Worm (Caenorhabditis elegans) whole organism, L1 larva: Measurements from ENCODE around the gene ZC190.4.

ENCODE experiments used
- C16A3.4 ChIP-seq: fragments of 150-350 bp; optimal IDR thresholded peaks from 2 replicates; lab custom pipeline; 2014; ENCODE audit warnings: missing biosample characterization, missing genetic modification characterization
- alr-1 ChIP-seq: fragments of 200-800 bp; sonication (Bioruptor generic); optimal IDR thresholded peaks from 2 replicates; lab custom pipeline; 2018; ENCODE audit warnings: borderline replicate concordance, mild to moderate bottlenecking, missing genetic modification characterization, missing compliant biosample characterization
- ama-1 ChIP-seq: fragments of 150-350 bp; optimal IDR thresholded peaks from 2 replicates; lab custom pipeline; 2014
- ceh-63 ChIP-seq: fragments of 200-800 bp; sonication (Bioruptor generic); optimal IDR thresholded peaks from 2 replicates; lab custom pipeline; 2018; ENCODE audit warnings: mild to moderate bottlenecking, missing genetic modification characterization, missing compliant biosample characterization
- ceh-82 ChIP-seq, 3 experiments: fragments of 150-350 bp in 1 of 3; sonication (generic microtip) in 2 of 3; optimal IDR thresholded peaks; 2 replicates each; lab custom pipeline; 2014 to 2017; ENCODE audit warnings: missing biosample characterization in 3 of 3, missing genetic modification characterization in 3 of 3
- ceh-90 ChIP-seq: sonication (generic microtip); optimal IDR thresholded peaks from 2 replicates; lab custom pipeline; 2016; ENCODE audit warnings: missing genetic modification characterization, missing compliant biosample characterization
- ces-1 ChIP-seq: fragments of 150-350 bp; optimal IDR thresholded peaks from 2 replicates; lab custom pipeline; 2014; ENCODE audit warnings: missing biosample characterization, missing genetic modification reagents, missing genetic modification characterization
- dsc-1 ChIP-seq: sonication (generic microtip); optimal IDR thresholded peaks from 2 replicates; lab custom pipeline; 2016; ENCODE audit warnings: mild to moderate bottlenecking, missing genetic modification characterization, missing compliant biosample characterization
- efl-1 ChIP-seq, 4 experiments: fragments of 150-350 bp; optimal IDR thresholded peaks in 3 of 4; peaks in 1 of 4; 1 replicate in 1 of 4; 2 replicates in 3 of 4; lab custom pipeline; 2014; ENCODE audit warnings: missing biosample characterization in 2 of 4, missing genetic modification characterization in 2 of 4, missing genetic modification reagents in 2 of 4
- egl-27 ChIP-seq, 2 experiments: fragments of 150-350 bp in 1 of 2; sonication (generic microtip); optimal IDR thresholded peaks; 3 replicates each; lab custom pipeline; 2017 to 2018; ENCODE audit warnings: missing biosample characterization in 2 of 2, missing genetic modification characterization in 2 of 2, missing genetic modification reagents in 2 of 2
- elt-2 ChIP-seq: sonication (generic microtip); optimal IDR thresholded peaks from 2 replicates; lab custom pipeline; 2016; ENCODE audit warnings: missing genetic modification characterization, mild to moderate bottlenecking, inconsistent platforms, missing compliant biosample characterization, missing genetic modification reagents
- grh-1 ChIP-seq: fragments of 200-800 bp; sonication (Bioruptor generic); IDR thresholded peaks from 2 replicates; pipeline ENCODE4 v1.3.6; 2022; ENCODE audit warnings: missing genetic modification reagents, missing genetic modification characterization, missing compliant biosample characterization
- hlh-17 ChIP-seq: fragments of 200-800 bp; sonication (Bioruptor generic); optimal IDR thresholded peaks from 2 replicates; lab custom pipeline; 2018; ENCODE audit warnings: missing genetic modification characterization, mild to moderate bottlenecking, missing compliant biosample characterization, moderate library complexity, borderline replicate concordance
- irx-1 ChIP-seq: sonication (generic microtip); optimal IDR thresholded peaks from 2 replicates; lab custom pipeline; 2016; ENCODE audit warnings: missing genetic modification characterization, missing compliant biosample characterization
- jun-1 ChIP-seq: fragments of 150-350 bp; optimal IDR thresholded peaks from 2 replicates; lab custom pipeline; 2014; ENCODE audit warnings: missing biosample characterization, missing genetic modification reagents, missing genetic modification characterization
- lin-14 ChIP-seq: fragments of 200-800 bp; sonication (Bioruptor generic); optimal IDR thresholded peaks from 2 replicates; lab custom pipeline; 2018; ENCODE audit warnings: mild to moderate bottlenecking, missing genetic modification characterization, moderate library complexity, missing compliant biosample characterization
- lin-15B ChIP-seq: fragments of 150-350 bp; sonication (generic microtip); optimal IDR thresholded peaks from 3 replicates; lab custom pipeline; 2014; ENCODE audit warnings: missing biosample characterization, missing genetic modification characterization
- lin-35 ChIP-seq, 2 experiments: fragments of 150-350 bp; optimal IDR thresholded peaks; 2 replicates each; lab custom pipeline; 2014; ENCODE audit warnings: missing biosample characterization in 2 of 2, missing genetic modification characterization in 2 of 2, missing genetic modification reagents in 2 of 2
- lsy-2 ChIP-seq, 2 experiments: fragments of 150-350 bp; optimal IDR thresholded peaks; 2 replicates each; lab custom pipeline; 2014; ENCODE audit warnings: missing biosample characterization in 2 of 2, missing genetic modification characterization in 2 of 2
- nhr-11 ChIP-seq: fragments of 150-350 bp; optimal IDR thresholded peaks from 2 replicates; lab custom pipeline; 2014; ENCODE audit warnings: missing biosample characterization, missing genetic modification characterization
- nhr-12 ChIP-seq: sonication (generic microtip); optimal IDR thresholded peaks from 2 replicates; lab custom pipeline; 2017; ENCODE audit warnings: missing biosample characterization, missing genetic modification characterization
- nhr-20 ChIP-seq: sonication (generic microtip); optimal IDR thresholded peaks from 2 replicates; lab custom pipeline; 2016; ENCODE audit warnings: mild to moderate bottlenecking, missing genetic modification characterization, missing compliant biosample characterization
- nhr-76 ChIP-seq: sonication (generic microtip); optimal IDR thresholded peaks from 2 replicates; lab custom pipeline; 2017; ENCODE audit warnings: missing biosample characterization, missing genetic modification characterization
- nhr-84 ChIP-seq: sonication (generic microtip); optimal IDR thresholded peaks from 2 replicates; lab custom pipeline; 2017; ENCODE audit warnings: missing biosample characterization, missing genetic modification characterization
- pax-3 ChIP-seq: fragments of 200-800 bp; sonication (Bioruptor generic); optimal IDR thresholded peaks from 2 replicates; lab custom pipeline; 2018; ENCODE audit warnings: mild to moderate bottlenecking, missing genetic modification characterization, moderate library complexity, missing compliant biosample characterization
- pqm-1 ChIP-seq: sonication (generic microtip); optimal IDR thresholded peaks from 3 replicates; lab custom pipeline; 2017; ENCODE audit warnings: missing biosample characterization, missing genetic modification characterization
- skn-1 ChIP-seq: fragments of 150-350 bp; optimal IDR thresholded peaks from 2 replicates; lab custom pipeline; 2014; ENCODE audit warnings: missing biosample characterization, missing genetic modification characterization
- snu-23 ChIP-seq: sonication (generic microtip); optimal IDR thresholded peaks from 2 replicates; lab custom pipeline; 2016; ENCODE audit warnings: missing genetic modification characterization, missing compliant biosample characterization
- sox-4 ChIP-seq: sonication (generic microtip); optimal IDR thresholded peaks from 2 replicates; lab custom pipeline; 2016; ENCODE audit warnings: missing genetic modification characterization, missing compliant biosample characterization
- sup-37 ChIP-seq: fragments of 200-800 bp; sonication (Bioruptor generic); optimal IDR thresholded peaks from 2 replicates; lab custom pipeline; 2018; ENCODE audit warnings: mild to moderate bottlenecking, missing genetic modification characterization, missing compliant biosample characterization
- tlp-1 ChIP-seq: fragments of 150-350 bp; optimal IDR thresholded peaks from 2 replicates; lab custom pipeline; 2014; ENCODE audit warnings: missing biosample characterization, missing genetic modification characterization
- unc-86 ChIP-seq: sonication (generic microtip); optimal IDR thresholded peaks from 2 replicates; lab custom pipeline; 2016; ENCODE audit warnings: missing genetic modification characterization, missing compliant biosample characterization
- ztf-4 ChIP-seq: fragments of 150-350 bp; optimal IDR thresholded peaks from 2 replicates; lab custom pipeline; 2014; ENCODE audit warnings: missing biosample characterization, missing genetic modification characterization

ZC190.4 gene

DNA sequence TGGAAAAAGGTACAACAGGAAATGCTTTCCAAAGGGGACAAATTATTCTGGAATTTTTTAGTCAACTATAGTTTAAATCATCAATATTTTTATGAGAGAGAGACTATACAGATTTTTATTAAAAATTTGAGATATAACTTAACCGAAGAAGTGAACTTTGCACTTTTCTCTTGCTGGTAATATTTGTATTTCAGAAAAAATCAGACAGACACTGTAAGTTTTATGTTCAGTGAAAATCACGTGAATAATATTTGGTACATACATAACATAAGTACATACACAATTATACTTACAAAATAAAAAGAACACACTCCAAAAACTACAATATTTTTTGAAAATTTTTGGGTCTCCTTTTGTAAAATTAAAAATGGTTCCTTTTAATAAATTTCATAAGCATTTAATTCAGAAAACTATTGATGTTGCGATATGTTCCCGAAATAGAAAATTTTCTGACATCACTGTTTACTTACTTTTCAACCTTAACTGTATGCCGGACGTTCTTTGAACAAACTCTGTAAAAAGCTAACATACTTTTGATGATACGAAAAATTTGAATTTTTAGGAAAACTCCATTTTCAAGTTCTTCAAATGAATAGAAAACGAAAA, 28.1 kb upstream of the ZC190.4 start, which contains the start of the genes F28A12.10 and acd-4:
Gene F28A12.10, minus strand, starts transcription at position 101 of the 606 bp plus-strand sequence.
Gene acd-4, plus strand, starts transcription at position 556 of the 606 bp plus-strand sequence.
- TF ChIP-seq efl-1 (optimal IDR thresholded peaks at IDR 0.05; lab: Kevin White, UChicago) (no peak), efl-1 (GFP tag; optimal IDR thresholded peaks at IDR 0.05 in 1 of 2; lab: Kevin White, UChicago) (no peak), ceh-90 (tag; lab: Kevin White, UChicago) (no peak), pax-3 (tag; lab: Kevin White, UChicago) (no peak), skn-1 (tag; lab: Kevin White, UChicago) (no peak), nhr-11 (no peak), ama-1 (lab: Kevin White, UChicago) (no peak), ces-1 (GFP tag; lab: Kevin White, UChicago) (no peak), nhr-84 (no peak), snu-23 (no peak), grh-1 (GFP tag; lab: Robert Waterston, UW) (no peak), ceh-63 (GFP tag; lab: Kevin White, UChicago) (no peak)
- TF ChIP-seq, all 84 proteins: peak for 0

DNA sequence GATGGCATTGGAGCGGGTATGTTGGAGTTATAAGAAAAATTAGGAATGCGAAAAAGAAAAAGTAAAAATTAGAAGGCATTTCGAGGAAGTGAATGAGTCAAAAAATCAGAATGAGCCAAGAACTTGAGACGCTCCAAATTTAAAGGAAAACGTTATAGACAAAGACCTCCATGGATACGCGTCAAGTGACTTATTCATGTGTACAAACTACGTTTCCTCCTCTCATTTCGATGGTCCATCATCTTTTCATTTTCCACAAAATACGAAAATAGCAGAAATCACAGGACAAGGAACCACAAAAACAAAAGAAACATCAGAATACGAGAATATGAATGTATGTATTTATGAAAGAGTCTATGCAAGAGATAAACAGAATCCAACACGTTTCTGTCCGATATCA, 24.6 kb upstream of the ZC190.4 start, which contains the start of gene F28A12.3:
Gene F28A12.3, minus strand, starts transcription at position 101 of the 400 bp plus-strand sequence.
- TF ChIP-seq efl-1 (optimal IDR thresholded peaks at IDR 0.05; lab: Kevin White, UChicago) (no peak), efl-1 (GFP tag; optimal IDR thresholded peaks at IDR 0.05 in 1 of 2; lab: Kevin White, UChicago) (peak in 1 of 2 experiments; percentile 85), ztf-4 (tag; lab: Kevin White, UChicago) (no peak)
- TF ChIP-seq, all 84 proteins: peak for 1

DNA sequence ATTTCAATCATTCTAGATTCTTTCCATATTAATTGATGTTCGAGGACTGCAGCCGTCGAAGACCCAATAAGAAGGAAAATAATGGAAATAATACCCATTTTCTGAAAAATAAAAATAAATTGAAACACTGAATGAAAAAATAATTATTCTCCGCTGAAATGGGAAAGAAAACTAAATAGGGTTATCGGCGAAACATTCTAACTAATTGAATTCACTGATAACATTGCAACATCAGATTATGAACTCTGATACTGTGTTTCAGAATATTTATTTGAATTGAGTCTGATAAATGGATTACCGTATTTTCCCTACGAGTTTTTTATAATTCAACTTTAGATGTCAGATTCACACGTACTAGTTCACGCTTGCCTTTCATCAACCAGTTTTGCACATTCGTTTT, 22.8 kb upstream of the ZC190.4 start, which contains the start of gene asp-13:
Gene asp-13, minus strand, starts transcription at position 101 of the 400 bp plus-strand sequence.
- TF ChIP-seq ama-1 (lab: Kevin White, UChicago), result no peak
- no peak for TF ChIP-seq jun-1 (tag; lab: Kevin White, UChicago)
- peak; percentile 22 for TF ChIP-seq elt-2 (tag; lab: Kevin White, UChicago)
- TF ChIP-seq sup-37 (GFP tag; lab: Kevin White, UChicago), result no peak

DNA sequence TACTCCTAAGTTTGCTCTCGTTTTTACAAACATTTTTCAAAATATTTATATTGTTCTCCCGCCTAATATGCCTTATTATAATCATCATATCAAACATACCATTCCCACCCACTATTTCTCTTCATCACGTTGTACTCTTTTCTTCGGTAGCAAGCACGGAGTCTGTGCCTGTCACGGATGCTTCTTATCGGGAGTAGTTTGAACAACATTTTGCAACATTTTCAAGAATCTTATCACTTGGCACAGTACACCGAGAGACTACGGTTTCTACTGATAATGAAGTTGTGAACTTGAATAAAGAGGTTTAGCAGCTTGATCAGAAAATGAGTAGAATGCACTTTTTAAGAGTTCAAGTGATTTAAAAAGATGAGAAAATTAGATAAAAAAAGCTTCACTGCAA, 17.6 kb upstream of the ZC190.4 start:
- no peak for TF ChIP-seq tlp-1 (tag; lab: Kevin White, UChicago)
- peak; percentile 94 for TF ChIP-seq elt-2 (tag; lab: Kevin White, UChicago)
- TF ChIP-seq sox-4 (tag; lab: Kevin White, UChicago), result no peak
- no peak for TF ChIP-seq dsc-1 (tag; lab: Kevin White, UChicago)
- no peak for TF ChIP-seq irx-1 (tag; lab: Kevin White, UChicago)
- TF ChIP-seq lin-15B (tag; lab: Kevin White, UChicago), result no peak
- peak; percentile 57 for TF ChIP-seq pqm-1
- TF ChIP-seq nhr-12 (tag; lab: Kevin White, UChicago), result no peak
- TF ChIP-seq lsy-2 (tag; optimal IDR thresholded peaks at IDR 0.05; lab: Kevin White, UChicago), result peak in 1 of 2 experiments; percentile 16
- TF ChIP-seq hlh-17, result no peak
- TF ChIP-seq alr-1 (tag; lab: Kevin White, UChicago), result no peak
- peak; percentile 12 for TF ChIP-seq nhr-20 (tag; lab: Kevin White, UChicago)
- no peak for TF ChIP-seq egl-27 (tag; optimal IDR thresholded peaks at IDR 0.05; lab: Kevin White, UChicago)
- TF ChIP-seq unc-86 (tag; lab: Kevin White, UChicago), result no peak
- no peak for TF ChIP-seq nhr-76 (tag; lab: Kevin White, UChicago)
- TF ChIP-seq lin-14 (GFP tag; lab: Kevin White, UChicago), result peak; percentile 34
- TF ChIP-seq lin-35 (GFP tag; optimal IDR thresholded peaks at IDR 0.05; lab: Kevin White, UChicago), result peak in 1 of 2 experiments; percentile 22
- peak; percentile 1 for TF ChIP-seq pax-3 (tag; lab: Kevin White, UChicago)
- TF ChIP-seq C16A3.4 (tag; lab: Kevin White, UChicago), result no peak
- TF ChIP-seq skn-1 (tag; lab: Kevin White, UChicago), result no peak
- TF ChIP-seq ceh-82 (tag; optimal IDR thresholded peaks at IDR 0.05; lab: Kevin White, UChicago), result no peak
